In the genomic region with DNA sequence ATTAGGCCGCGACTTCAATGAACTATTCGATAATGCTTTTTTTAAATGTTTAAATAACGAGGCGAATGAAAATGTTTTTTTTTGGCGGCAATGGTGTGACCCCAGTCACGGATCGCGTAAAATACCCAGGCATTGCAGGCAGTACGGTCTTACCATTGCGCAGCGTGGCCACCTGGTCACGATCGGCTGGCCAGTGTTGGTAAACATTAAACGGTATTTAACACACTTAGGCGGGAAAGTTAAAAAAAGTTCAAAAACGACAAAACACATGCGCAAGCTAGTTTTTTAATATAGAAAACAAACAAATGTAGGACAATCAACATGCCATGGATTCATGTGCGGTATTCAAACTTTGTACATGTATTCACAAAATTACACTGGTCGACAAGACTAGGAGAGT, we compare ENCODE assay signal across 1 fruit fly cellular context.
A peak's percentile ranks its signal among the peaks of the same experiment; 100 is the strongest.
TF ChIP-seq lines count a peak whose summit lies in the region.

A gene (minus strand): TSS at position 129 of the 400 bp plus-strand sequence.

TF ChIP-seq in whole organism, embryonic, 481 proteins besides CTCF, POLR2A, EP300 and RAD21 (continued from another document and continues in another):
- TF ChIP-seq CG12744 (GFP tag; optimal IDR thresholded peaks at IDR 0.05; lab: Kevin White, UChicago) (peak; percentile 15), Dip2 (GFP tag; IDR thresholded peaks at IDR 0.05; lab: Robert Waterston, UW) (no peak), CG12391 (tag; optimal IDR thresholded peaks at IDR 0.05; lab: Kevin White, UChicago) (no peak), grn (GFP tag; optimal IDR thresholded peaks at IDR 0.05; lab: Kevin White, UChicago) (no peak), CG15514 (GFP tag; optimal IDR thresholded peaks at IDR 0.05; lab: Kevin White, UChicago) (peak; percentile 46), Sox100B (GFP tag; optimal IDR thresholded peaks at IDR 0.05; lab: Kevin White, UChicago) (no peak), NC2α (GFP tag; optimal IDR thresholded peaks at IDR 0.05; lab: Kevin White, UChicago) (no peak), Hmr (GFP tag; optimal IDR thresholded peaks at IDR 0.05; lab: Kevin White, UChicago) (peak; percentile 38), HmgZ (tag; optimal IDR thresholded peaks at IDR 0.05; lab: Kevin White, UChicago) (peak; percentile 77), dpn (GFP tag; optimal IDR thresholded peaks at IDR 0.05; lab: Kevin White, UChicago) (peak; percentile 41 to 48), GATAe (GFP tag; conservative IDR thresholded peaks at IDR 0.05; lab: Robert Waterston, UW) (no peak), Scr (GFP tag; IDR thresholded peaks at IDR 0.05; lab: Robert Waterston, UW; ENCODE audit: partially characterized antibody) (no peak; the same call in 1 of the 2 replicates), slp2 (GFP tag; optimal IDR thresholded peaks at IDR 0.05; lab: Kevin White, UChicago) (no peak), chinmo (GFP tag; IDR thresholded peaks at IDR 0.05; lab: Robert Waterston, UW; ENCODE audit: partially characterized antibody) (no peak), dmrt99B (tag; optimal IDR thresholded peaks at IDR 0.05; lab: Kevin White, UChicago) (no peak), lov (optimal IDR thresholded peaks at IDR 0.05; lab: Kevin White, UChicago) (no peak), lov (GFP tag; IDR thresholded peaks at IDR 0.05; lab: Robert Waterston, UW) (no peak), CG13424 (tag; optimal IDR thresholded peaks at IDR 0.05; lab: Kevin White, UChicago) (no peak), CG17912 (GFP tag; optimal IDR thresholded peaks at IDR 0.05; lab: Kevin White, UChicago) (no peak), Stat92E (GFP tag; optimal IDR thresholded peaks at IDR 0.05; lab: Kevin White, UChicago) (no peak), CG2678 (tag; optimal IDR thresholded peaks at IDR 0.05; lab: Kevin White, UChicago) (no peak), Fer1 (GFP tag; optimal IDR thresholded peaks at IDR 0.05; lab: Kevin White, UChicago) (no peak), Dfd (GFP tag; optimal IDR thresholded peaks at IDR 0.05; lab: Kevin White, UChicago) (no peak), sens (GFP tag; lab: Kevin White, UChicago) (peak; percentile 77), bbx (GFP tag; IDR thresholded peaks at IDR 0.05; lab: Robert Waterston, UW; ENCODE audit: partially characterized antibody) (no peak), CG12299 (tag; optimal IDR thresholded peaks at IDR 0.05; lab: Kevin White, UChicago) (no peak), eyg (GFP tag; optimal IDR thresholded peaks at IDR 0.05; lab: Kevin White, UChicago) (no peak), cato (GFP tag; optimal IDR thresholded peaks at IDR 0.05; lab: Kevin White, UChicago; ENCODE audit: borderline replicate concordance) (no peak), CG15479 (GFP tag; optimal IDR thresholded peaks at IDR 0.05; lab: Kevin White, UChicago) (no peak), cwo (GFP tag; optimal IDR thresholded peaks at IDR 0.05; lab: Kevin White, UChicago) (no peak), Hey (tag; optimal IDR thresholded peaks at IDR 0.05; lab: Kevin White, UChicago) (no peak), tll (GFP tag; optimal IDR thresholded peaks at IDR 0.05; lab: Kevin White, UChicago) (no peak), Doc3 (GFP tag; IDR thresholded peaks at IDR 0.05; lab: Robert Waterston, UW; ENCODE audit: partially characterized antibody) (no peak), Sox102F (GFP tag; optimal IDR thresholded peaks at IDR 0.05; lab: Kevin White, UChicago) (no peak), Asciz (GFP tag; optimal IDR thresholded peaks at IDR 0.05; lab: Kevin White, UChicago) (no peak), nau (GFP tag; optimal IDR thresholded peaks at IDR 0.05; lab: Kevin White, UChicago) (no peak), dm (GFP tag; optimal IDR thresholded peaks at IDR 0.05; lab: Kevin White, UChicago) (peak; percentile 26), E2f2 (GFP tag; IDR thresholded peaks at IDR 0.05; lab: Robert Waterston, UW) (peak; percentile 99), tx (GFP tag; optimal IDR thresholded peaks at IDR 0.05; lab: Kevin White, UChicago) (peak; percentile 29), CG4328 (GFP tag; optimal IDR thresholded peaks at IDR 0.05; lab: Kevin White, UChicago) (no peak), Taf1 (GFP tag; IDR thresholded peaks at IDR 0.05; lab: Robert Waterston, UW) (no peak), ash1 (GFP tag; optimal IDR thresholded peaks at IDR 0.05; lab: Kevin White, UChicago) (no peak), row (GFP tag; IDR thresholded peaks at IDR 0.05; lab: Robert Waterston, UW) (no peak), CG13775 (GFP tag; optimal IDR thresholded peaks at IDR 0.05; lab: Kevin White, UChicago) (no peak), CG17361 (GFP tag; IDR thresholded peaks at IDR 0.05; lab: Robert Waterston, UW) (no peak), sob (GFP tag; IDR thresholded peaks at IDR 0.05; lab: Robert Waterston, UW) (peak; percentile 61; the same call in 1 of the 2 replicates), CG3163 (GFP tag; optimal IDR thresholded peaks at IDR 0.05; lab: Kevin White, UChicago) (peak; percentile 13), Poxn (GFP tag; IDR thresholded peaks at IDR 0.05; lab: Robert Waterston, UW) (no peak), inv (GFP tag; IDR thresholded peaks at IDR 0.05; lab: Robert Waterston, UW; ENCODE audit: partially characterized antibody) (no peak), CG11093 (GFP tag; IDR thresholded peaks at IDR 0.05; lab: Robert Waterston, UW) (no peak), MTF-1 (GFP tag; optimal IDR thresholded peaks at IDR 0.05; lab: Kevin White, UChicago; ENCODE audit: borderline replicate concordance) (no peak), hb (GFP tag; IDR thresholded peaks at IDR 0.05; lab: Robert Waterston, UW; ENCODE audit: partially characterized antibody) (no peak), CG1602 (GFP tag; optimal IDR thresholded peaks at IDR 0.05; lab: Kevin White, UChicago) (peak; percentile 37), CG2116 (GFP tag; optimal IDR thresholded peaks at IDR 0.05; lab: Kevin White, UChicago) (peak; percentile 46), CG11456 (GFP tag; IDR thresholded peaks at IDR 0.05; lab: Robert Waterston, UW) (no peak), CG32767 (GFP tag; IDR thresholded peaks at IDR 0.05; lab: Robert Waterston, UW) (no peak), schlank (tag; optimal IDR thresholded peaks at IDR 0.05; lab: Kevin White, UChicago) (no peak), rib (GFP tag; IDR thresholded peaks at IDR 0.05; lab: Robert Waterston, UW) (no peak), CG1832 (GFP tag; optimal IDR thresholded peaks at IDR 0.05; lab: Kevin White, UChicago) (no peak), Trl (optimal IDR thresholded peaks at IDR 0.05; lab: Kevin White, UChicago) (no peak), Trl (GFP tag; optimal IDR thresholded peaks at IDR 0.05; lab: Kevin White, UChicago) (peak; percentile 18), eve (GFP tag; optimal IDR thresholded peaks at IDR 0.05; lab: Kevin White, UChicago) (no peak), bcd (GFP tag; optimal IDR thresholded peaks at IDR 0.05; lab: Kevin White, UChicago) (peak; percentile 26), CG5953 (GFP tag; IDR thresholded peaks at IDR 0.05; lab: Robert Waterston, UW) (no peak), CG2202 (tag; optimal IDR thresholded peaks at IDR 0.05; lab: Kevin White, UChicago) (no peak), Rx (GFP tag; IDR thresholded peaks at IDR 0.05; lab: Robert Waterston, UW) (no peak), Lpt (GFP tag; optimal IDR thresholded peaks at IDR 0.05; lab: Kevin White, UChicago) (no peak), abd-A (tag; optimal IDR thresholded peaks at IDR 0.05; lab: Kevin White, UChicago) (no peak), Hr39 (optimal IDR thresholded peaks at IDR 0.05; lab: Kevin White, UChicago) (no peak), CoRest (tag; optimal IDR thresholded peaks at IDR 0.05; lab: Kevin White, UChicago) (peak; percentile 49), pan (optimal IDR thresholded peaks at IDR 0.05; lab: Kevin White, UChicago) (no peak), pan (GFP tag; optimal IDR thresholded peaks at IDR 0.05 in 1 of 2, IDR thresholded peaks at IDR 0.05 in 1 of 2) (no peak), CG2199 (GFP tag; IDR thresholded peaks at IDR 0.05; lab: Robert Waterston, UW) (no peak), CG8359 (GFP tag; optimal IDR thresholded peaks at IDR 0.05; lab: Kevin White, UChicago; ENCODE audit: borderline replicate concordance) (no peak), CG13287 (GFP tag; IDR thresholded peaks at IDR 0.05; lab: Robert Waterston, UW; ENCODE audit: partially characterized antibody) (no peak; the same call in 1 of the 2 replicates), fu2 (GFP tag; optimal IDR thresholded peaks at IDR 0.05; lab: Kevin White, UChicago) (peak; percentile 3), CG18011 (GFP tag; optimal IDR thresholded peaks at IDR 0.05; lab: Kevin White, UChicago) (peak; percentile 41), ERR (GFP tag; optimal IDR thresholded peaks at IDR 0.05; lab: Kevin White, UChicago) (no peak), Ptx1 (GFP tag; IDR thresholded peaks at IDR 0.05; lab: Robert Waterston, UW) (peak; percentile 27; the same call in 1 of the 2 replicates), zf30C (GFP tag; optimal IDR thresholded peaks at IDR 0.05; lab: Kevin White, UChicago) (no peak), nerfin-1 (tag; optimal IDR thresholded peaks at IDR 0.05; lab: Kevin White, UChicago) (no peak), hbn (GFP tag; IDR thresholded peaks at IDR 0.05; lab: Robert Waterston, UW; ENCODE audit: partially characterized antibody) (no peak), vvl (GFP tag; IDR thresholded peaks at IDR 0.05; lab: Robert Waterston, UW) (no peak; the same call in 1 of the 2 replicates), fd102C (GFP tag; optimal IDR thresholded peaks at IDR 0.05; lab: Kevin White, UChicago) (no peak), CG34422 (GFP tag; IDR thresholded peaks at IDR 0.05; lab: Robert Waterston, UW) (no peak), zen (tag; optimal IDR thresholded peaks at IDR 0.05; lab: Kevin White, UChicago) (peak; percentile 62), pho (GFP tag; optimal IDR thresholded peaks at IDR 0.05; lab: Kevin White, UChicago) (peak; percentile 29), D (optimal IDR thresholded peaks at IDR 0.05; lab: Kevin White, UChicago) (no peak), D (GFP tag; optimal IDR thresholded peaks at IDR 0.05; lab: Kevin White, UChicago) (no peak), esg (GFP tag; conservative IDR thresholded peaks at IDR 0.05; lab: Robert Waterston, UW) (no peak), slbo (GFP tag; IDR thresholded peaks at IDR 0.05; lab: Robert Waterston, UW) (peak; percentile 39; the same call in 1 of the 2 replicates), CG42726 (GFP tag; IDR thresholded peaks at IDR 0.05; lab: Robert Waterston, UW; ENCODE audit: partially characterized antibody) (no peak), sens-2 (GFP tag; IDR thresholded peaks at IDR 0.05; lab: Robert Waterston, UW) (no peak), pita (GFP tag; optimal IDR thresholded peaks at IDR 0.05; lab: Kevin White, UChicago) (no peak), CG34224 (GFP tag; IDR thresholded peaks at IDR 0.05; lab: Robert Waterston, UW; ENCODE audit: partially characterized antibody) (peak; percentile 36; the same call in 1 of the 3 replicates), Atf3 (GFP tag; optimal IDR thresholded peaks at IDR 0.05; lab: Kevin White, UChicago) (no peak), CG31388 (GFP tag; optimal IDR thresholded peaks at IDR 0.05; lab: Kevin White, UChicago) (no peak), Optix (GFP tag; IDR thresholded peaks at IDR 0.05; lab: Robert Waterston, UW) (no peak), CG7745 (tag; optimal IDR thresholded peaks at IDR 0.05; lab: Kevin White, UChicago) (no peak), CG11398 (GFP tag; optimal IDR thresholded peaks at IDR 0.05; lab: Kevin White, UChicago) (no peak), CG6175 (GFP tag; IDR thresholded peaks at IDR 0.05; lab: Robert Waterston, UW) (no peak), NK7.1 (GFP tag; optimal IDR thresholded peaks at IDR 0.05; lab: Kevin White, UChicago) (no peak), Chrac-16 (GFP tag; optimal IDR thresholded peaks at IDR 0.05; lab: Kevin White, UChicago) (no peak), cad (GFP tag; optimal IDR thresholded peaks at IDR 0.05; lab: Kevin White, UChicago) (no peak), CG3847 (GFP tag; IDR thresholded peaks at IDR 0.05; lab: Robert Waterston, UW) (peak; percentile 82), pzg (GFP tag; optimal IDR thresholded peaks at IDR 0.05; lab: Kevin White, UChicago) (peak; percentile 96), CG33557 (GFP tag; optimal IDR thresholded peaks at IDR 0.05; lab: Kevin White, UChicago) (no peak), tio (GFP tag; optimal IDR thresholded peaks at IDR 0.05; lab: Kevin White, UChicago) (no peak), CG14860 (GFP tag; IDR thresholded peaks at IDR 0.05; lab: Robert Waterston, UW; ENCODE audit: partially characterized antibody) (no peak), en (GFP tag; optimal IDR thresholded peaks at IDR 0.05; lab: Kevin White, UChicago) (no peak), CG6683 (GFP tag; optimal IDR thresholded peaks at IDR 0.05; lab: Kevin White, UChicago) (no peak), Hr78 (GFP tag; optimal IDR thresholded peaks at IDR 0.05; lab: Kevin White, UChicago) (no peak), dimm (GFP tag; IDR thresholded peaks at IDR 0.05; lab: Robert Waterston, UW) (no peak), dati (GFP tag; IDR thresholded peaks at IDR 0.05; lab: Robert Waterston, UW) (no peak), CG16863 (GFP tag; optimal IDR thresholded peaks at IDR 0.05; lab: Kevin White, UChicago) (no peak), CG11696 (GFP tag; IDR thresholded peaks at IDR 0.05; lab: Robert Waterston, UW) (no peak), CG8924 (tag; optimal IDR thresholded peaks at IDR 0.05; lab: Kevin White, UChicago) (no peak), CG4730 (GFP tag; IDR thresholded peaks at IDR 0.05; lab: Robert Waterston, UW) (no peak), Ets97D (GFP tag; optimal IDR thresholded peaks at IDR 0.05; lab: Kevin White, UChicago) (peak; percentile 89), CG18599 (GFP tag; optimal IDR thresholded peaks at IDR 0.05; lab: Kevin White, UChicago) (no peak), CG43689 (GFP tag; IDR thresholded peaks at IDR 0.05; lab: Robert Waterston, UW) (no peak), CG15011 (GFP tag; optimal IDR thresholded peaks at IDR 0.05; lab: Kevin White, UChicago) (no peak), mld (GFP tag; IDR thresholded peaks at IDR 0.05; lab: Robert Waterston, UW; ENCODE audit: partially characterized antibody) (no peak), dmrt11E (tag; optimal IDR thresholded peaks at IDR 0.05; lab: Kevin White, UChicago) (no peak), CG16779 (GFP tag; IDR thresholded peaks at IDR 0.05; lab: Robert Waterston, UW) (no peak), Oli (tag; optimal IDR thresholded peaks at IDR 0.05; lab: Kevin White, UChicago) (no peak), Atf6 (GFP tag; IDR thresholded peaks at IDR 0.05; lab: Robert Waterston, UW) (no peak), Hand (GFP tag; optimal IDR thresholded peaks at IDR 0.05; lab: Kevin White, UChicago) (no peak), lbe (GFP tag; optimal IDR thresholded peaks at IDR 0.05; lab: Kevin White, UChicago) (no peak), sna (GFP tag; IDR thresholded peaks at IDR 0.05; lab: Robert Waterston, UW; ENCODE audit: partially characterized antibody) (no peak)
